Worm (Caenorhabditis elegans): ENCODE results near the gene C36C5.4.

C36C5.4 gene

DNA sequence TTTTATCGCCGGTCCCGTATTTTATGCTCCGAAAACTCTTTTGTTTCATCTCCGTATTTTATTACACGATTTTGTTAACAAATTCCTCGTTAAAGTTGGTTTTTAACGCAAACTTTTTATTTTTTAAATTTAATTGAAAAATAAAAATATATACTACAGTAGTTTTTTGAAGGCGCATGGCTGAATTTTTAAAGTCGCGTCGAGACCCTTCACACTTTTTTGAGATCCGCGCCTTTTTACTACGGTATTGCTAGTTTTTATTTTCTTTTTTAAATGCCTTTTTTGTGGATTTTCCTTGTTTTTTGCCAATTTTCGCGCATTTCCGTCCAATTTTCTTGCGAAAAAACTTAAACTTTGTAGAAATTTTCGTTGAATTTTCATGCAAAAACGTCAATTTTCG is 38.1 kb downstream of the C36C5.4 start (continued):
- TF ChIP-seq attf-3 (GFP tag; conservative IDR thresholded peaks at IDR 0.05) (no peak), dox-1 (GFP tag; IDR thresholded peaks at IDR 0.05) (peak; percentile 48; the same call in 1 of the 2 replicates), rec-8 (tag; optimal IDR thresholded peaks at IDR 0.05) (no peak), zfh-2 (GFP tag; conservative IDR thresholded peaks at IDR 0.05) (no peak), ekl-4 (GFP tag; IDR thresholded peaks at IDR 0.05) (no peak), dpff-1 (tag; optimal IDR thresholded peaks at IDR 0.05) (no peak), bed-1 (GFP tag; IDR thresholded peaks at IDR 0.05) (no peak), snpc-1.1 (tag; optimal IDR thresholded peaks at IDR 0.05; ENCODE audit: insufficient read depth) (peak; percentile 53), pbrm-1 (GFP tag; IDR thresholded peaks at IDR 0.05) (peak; percentile 48; the same call in 1 of the 2 replicates), B0019.2 (GFP tag; conservative IDR thresholded peaks at IDR 0.05) (no peak), F37B4.10 (GFP tag; IDR thresholded peaks at IDR 0.05) (no peak)

DNA sequence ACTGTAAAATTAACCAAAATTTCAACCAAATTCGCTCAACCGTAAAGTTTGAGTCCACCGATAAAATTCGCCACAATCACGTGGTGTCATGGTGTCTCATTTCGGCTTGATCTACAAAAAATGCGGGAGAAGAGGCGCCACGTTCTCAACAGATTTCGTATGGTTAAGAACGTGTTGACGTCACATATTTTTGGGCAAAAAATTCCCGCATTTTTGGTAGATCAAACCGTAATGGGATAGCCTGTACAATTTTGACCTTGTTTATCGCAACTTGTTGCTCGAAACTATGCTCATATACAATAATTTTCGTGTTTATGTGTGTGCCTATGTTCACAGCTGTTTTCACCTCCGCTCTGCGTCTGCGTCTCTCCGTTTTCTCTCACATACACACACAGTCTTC is 42.6 kb downstream of the C36C5.4 start:
- TF ChIP-seq tlf-1 (GFP tag; optimal IDR thresholded peaks at IDR 0.05) = no peak
- 0 out of 2 replicates have a peak, but pooled peaks have one; percentile 9 for TF ChIP-seq hmg-1.2 (GFP tag; IDR thresholded peaks at IDR 0.05)

DNA sequence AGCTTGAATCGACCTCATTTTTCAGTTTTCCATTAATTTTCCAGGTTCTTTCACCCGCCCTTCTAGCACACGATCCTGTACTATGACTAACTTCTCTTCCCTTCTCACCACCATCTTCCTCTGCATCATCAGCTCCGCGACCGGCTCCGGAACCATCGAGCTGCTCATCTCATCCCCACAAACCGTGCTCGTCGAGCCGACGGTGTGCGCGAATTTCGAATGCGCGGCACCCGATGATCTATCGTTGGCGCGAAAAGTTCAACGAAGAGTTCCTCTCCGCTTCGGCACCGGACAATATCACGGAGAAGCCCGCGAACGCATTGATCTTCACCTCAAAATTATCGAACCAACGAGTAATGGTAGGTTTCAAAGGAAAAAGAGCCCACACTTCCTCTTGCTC is 43.8 kb downstream of the C36C5.4 start, which contains the start of gene apx-1:
Gene apx-1 (plus strand): TSS at position 50 of the 400 bp plus-strand sequence.
- TF ChIP-seq pha-4 (tag; optimal IDR thresholded peaks at IDR 0.05) (no peak), egrh-3 (GFP tag; IDR thresholded peaks at IDR 0.05) (peak; percentile 10; the same call in 1 of the 2 replicates), hrde-1 (tag; optimal IDR thresholded peaks at IDR 0.05; ENCODE audit: borderline replicate concordance) (no peak), zfh-2 (GFP tag; conservative IDR thresholded peaks at IDR 0.05) (peak; percentile 72), F57A8.1 (GFP tag; optimal IDR thresholded peaks at IDR 0.05) (no peak)

Data from whole organism, young adult.